Fruit fly (Drosophila melanogaster) whole organism, embryonic: Measurements from ENCODE around the gene Acn.

Source experiments
- Adf1 ChIP-seq: fragments of 200-800 bp; sonication (Bioruptor generic); IDR thresholded peaks from 2 replicates; pipeline ENCODE4 v1.3.6; 2022; ENCODE audit warnings: missing biosample characterization, missing genetic modification characterization
- Aef1 ChIP-seq: fragments of 200-800 bp; sonication (Bioruptor generic); IDR thresholded peaks from 3 replicates; pipeline ENCODE4 v1.3.6; 2022; ENCODE audit warnings: missing biosample characterization, missing genetic modification characterization
- Atf3 ChIP-seq: fragments of 200-800 bp; sonication (Bioruptor generic); optimal IDR thresholded peaks from 3 replicates; lab custom pipeline; 2016; ENCODE audit warnings: missing biosample characterization, missing genetic modification characterization
- Bgb ChIP-seq: fragments of 200-800 bp; sonication (Bioruptor generic); IDR thresholded peaks from 2 replicates; pipeline ENCODE4 v1.3.6; 2022; ENCODE audit warnings: missing biosample characterization, missing genetic modification characterization; ENCODE audit not compliant: partially characterized antibody
- CG10543 ChIP-seq: fragments of 200-800 bp; sonication (Bioruptor generic); optimal IDR thresholded peaks from 3 replicates; lab custom pipeline; 2017; ENCODE audit warnings: missing biosample characterization, mild to moderate bottlenecking, missing genetic modification characterization, moderate library complexity
- CG12104 ChIP-seq: fragments of 200-800 bp; sonication (Bioruptor generic); optimal IDR thresholded peaks from 3 replicates; lab custom pipeline; 2016; ENCODE audit warnings: missing biosample characterization, missing genetic modification characterization
- CG13894 ChIP-seq: fragments of 200-800 bp; sonication (Bioruptor generic); optimal IDR thresholded peaks from 3 replicates; lab custom pipeline; 2018; ENCODE audit warnings: missing biosample characterization, mild to moderate bottlenecking, missing genetic modification characterization, moderate library complexity
- CG14050 ChIP-seq: fragments of 200-800 bp; sonication (Bioruptor generic); IDR thresholded peaks from 3 replicates; pipeline ENCODE4 v1.3.6; 2022; ENCODE audit warnings: missing biosample characterization, missing genetic modification characterization
- CG15479 ChIP-seq: fragments of 200-800 bp; sonication (Bioruptor generic); optimal IDR thresholded peaks from 3 replicates; lab custom pipeline; 2019; ENCODE audit warnings: missing biosample characterization, mild to moderate bottlenecking, missing genetic modification characterization, moderate library complexity
- CG16779 ChIP-seq: fragments of 200-800 bp; sonication (Bioruptor generic); IDR thresholded peaks from 2 replicates; pipeline ENCODE4 v1.3.6; 2022; ENCODE audit warnings: missing biosample characterization, missing genetic modification characterization
- CG1832 ChIP-seq: fragments of 200-800 bp; sonication (Bioruptor generic); optimal IDR thresholded peaks from 2 replicates; lab custom pipeline; 2017; ENCODE audit warnings: missing biosample characterization, mild to moderate bottlenecking, missing genetic modification characterization, inconsistent platforms
- CG18476 ChIP-seq: fragments of 200-800 bp; sonication (Bioruptor generic); optimal IDR thresholded peaks from 2 replicates; lab custom pipeline; 2016; ENCODE audit warnings: missing biosample characterization, mild to moderate bottlenecking, missing genetic modification characterization
- CG18599 ChIP-seq: fragments of 200-800 bp; sonication (Bioruptor generic); optimal IDR thresholded peaks from 3 replicates; lab custom pipeline; 2017; ENCODE audit warnings: missing biosample characterization, missing genetic modification characterization, mild to moderate bottlenecking, moderate library complexity, missing genetic modification reagents
- CG2889 ChIP-seq: fragments of 200-800 bp; sonication (Bioruptor generic); IDR thresholded peaks from 3 replicates; pipeline ENCODE4 v1.3.6; 2022; ENCODE audit warnings: missing biosample characterization, missing genetic modification characterization
- CG31441 ChIP-seq: fragments of 200-800 bp; sonication (Bioruptor generic); IDR thresholded peaks from 2 replicates; pipeline ENCODE4 v1.3.6; 2022; ENCODE audit warnings: missing biosample characterization, missing genetic modification characterization
- CG3847 ChIP-seq: fragments of 200-800 bp; sonication (Bioruptor generic); IDR thresholded peaks from 2 replicates; pipeline ENCODE4 v1.3.6; 2022; ENCODE audit warnings: missing biosample characterization, missing genetic modification characterization
- CG43689 ChIP-seq: fragments of 200-800 bp; sonication (Bioruptor generic); IDR thresholded peaks from 2 replicates; pipeline ENCODE4 v1.3.6; 2022; ENCODE audit warnings: missing biosample characterization, missing genetic modification characterization
- CG7372 ChIP-seq: fragments of 200-800 bp; sonication (Bioruptor generic); IDR thresholded peaks from 2 replicates; pipeline ENCODE4 v1.3.6; 2022; ENCODE audit warnings: missing biosample characterization, missing genetic modification characterization
- CG7556 ChIP-seq: fragments of 200-800 bp; sonication (Bioruptor generic); optimal IDR thresholded peaks from 2 replicates; lab custom pipeline; 2017; ENCODE audit warnings: missing biosample characterization, mild to moderate bottlenecking, missing genetic modification characterization
- Deaf1 ChIP-seq: fragments of 200-800 bp; optimal IDR thresholded peaks from 3 replicates; lab custom pipeline; 2019; ENCODE audit warnings: missing biosample characterization, mild to moderate bottlenecking, missing genetic modification characterization, moderate library complexity
- Ets65A ChIP-seq: fragments of 200-800 bp; sonication (Bioruptor generic); peaks from one replicate; lab custom pipeline; 2016; ENCODE audit warnings: missing biosample characterization, missing genetic modification characterization
- Hey ChIP-seq: fragments of 200-800 bp; sonication (Bioruptor generic); optimal IDR thresholded peaks from 3 replicates; lab custom pipeline; 2018; ENCODE audit warnings: missing biosample characterization, mild to moderate bottlenecking, missing genetic modification characterization
- Med ChIP-seq: fragments of 200-800 bp; sonication (Bioruptor generic); peaks from one replicate; lab custom pipeline; 2016; ENCODE audit warnings: missing biosample characterization, missing genetic modification characterization, mild to moderate bottlenecking, inconsistent platforms, moderate library complexity
- Meics ChIP-seq: fragments of 200-800 bp; sonication (Bioruptor generic); optimal IDR thresholded peaks from 2 replicates; lab custom pipeline; 2017; ENCODE audit warnings: missing biosample characterization, mild to moderate bottlenecking, missing genetic modification characterization
- NK7.1 ChIP-seq: fragments of 200-800 bp; sonication (Bioruptor generic); optimal IDR thresholded peaks from 3 replicates; lab custom pipeline; 2016; ENCODE audit warnings: missing biosample characterization, missing genetic modification characterization
- Tbp ChIP-seq: fragments of >200 bp; optimal IDR thresholded peaks from 2 replicates; lab custom pipeline; 2018; ENCODE audit warnings: missing biosample characterization, missing genetic modification characterization
- abd-A ChIP-seq: fragments of 200-800 bp; sonication (Bioruptor generic); optimal IDR thresholded peaks from 3 replicates; lab custom pipeline; 2019; ENCODE audit warnings: missing biosample characterization, mild to moderate bottlenecking, missing genetic modification characterization, moderate library complexity
- ap ChIP-seq: fragments of 200-800 bp; sonication (Bioruptor generic); IDR thresholded peaks from 2 replicates; pipeline ENCODE4 v1.3.6; 2022; ENCODE audit warnings: missing biosample characterization, missing genetic modification characterization
- ci ChIP-seq: fragments of 200-800 bp; sonication (Bioruptor generic); IDR thresholded peaks from 3 replicates; pipeline ENCODE4 v1.3.6; 2022; ENCODE audit warnings: missing biosample characterization, missing genetic modification characterization
- croc ChIP-seq: fragments of 200-800 bp; sonication (Bioruptor generic); conservative IDR thresholded peaks from 3 replicates; pipeline ENCODE4 v1.3.6; 2022; ENCODE audit warnings: missing biosample characterization, missing genetic modification characterization
- crol ChIP-seq: fragments of 200-800 bp; sonication (Bioruptor generic); IDR thresholded peaks from 2 replicates; pipeline ENCODE4 v1.3.6; 2022; ENCODE audit warnings: missing biosample characterization, missing genetic modification characterization
- dimm ChIP-seq: fragments of 200-800 bp; sonication (Bioruptor generic); IDR thresholded peaks from 2 replicates; pipeline ENCODE4 v1.3.6; 2022; ENCODE audit warnings: missing biosample characterization, missing genetic modification characterization
- esg ChIP-seq: fragments of 200-800 bp; sonication (Bioruptor generic); conservative IDR thresholded peaks from 2 replicates; pipeline ENCODE4 v1.3.6; 2022; ENCODE audit warnings: missing biosample characterization, missing genetic modification characterization
- exex ChIP-seq: fragments of 200-800 bp; sonication (Bioruptor generic); optimal IDR thresholded peaks from 4 replicates; lab custom pipeline; 2018; ENCODE audit warnings: missing biosample characterization, mild to moderate bottlenecking, missing genetic modification characterization, moderate library complexity
- lab ChIP-seq: fragments of 200-800 bp; sonication (Bioruptor generic); optimal IDR thresholded peaks from 3 replicates; lab custom pipeline; 2017; ENCODE audit warnings: missing biosample characterization, missing genetic modification characterization, mild to moderate bottlenecking, moderate library complexity, missing genetic modification reagents
- lilli ChIP-seq: fragments of 200-800 bp; sonication (Bioruptor generic); optimal IDR thresholded peaks from 3 replicates; lab custom pipeline; 2016; ENCODE audit warnings: missing biosample characterization, missing genetic modification characterization
- mirr ChIP-seq: fragments of 200-800 bp; sonication (Bioruptor generic); optimal IDR thresholded peaks from 3 replicates; lab custom pipeline; 2018; ENCODE audit warnings: missing biosample characterization, mild to moderate bottlenecking, missing genetic modification characterization
- rib ChIP-seq: fragments of 200-800 bp; sonication (Bioruptor generic); IDR thresholded peaks from 2 replicates; pipeline ENCODE4 v1.3.6; 2022; ENCODE audit warnings: missing biosample characterization, missing genetic modification characterization
- sd ChIP-seq: fragments of 200-800 bp; sonication (Bioruptor generic); optimal IDR thresholded peaks from 3 replicates; lab custom pipeline; 2018; ENCODE audit warnings: missing biosample characterization, mild to moderate bottlenecking, missing genetic modification characterization, moderate library complexity
- slbo ChIP-seq: fragments of 200-800 bp; sonication (Bioruptor generic); IDR thresholded peaks from 2 replicates; pipeline ENCODE4 v1.3.6; 2022; ENCODE audit warnings: missing biosample characterization, missing genetic modification characterization
- sob ChIP-seq: fragments of 200-800 bp; sonication (Bioruptor generic); IDR thresholded peaks from 2 replicates; pipeline ENCODE4 v1.3.6; 2022; ENCODE audit warnings: missing biosample characterization, missing genetic modification characterization
- wor ChIP-seq: fragments of 200-800 bp; sonication (Bioruptor generic); IDR thresholded peaks from 2 replicates; pipeline ENCODE4 v1.3.6; 2022; ENCODE audit warnings: missing biosample characterization, missing genetic modification characterization
- zen2 ChIP-seq: fragments of 200-800 bp; sonication (Bioruptor generic); IDR thresholded peaks from 3 replicates; pipeline ENCODE4 v1.3.6; 2022; ENCODE audit warnings: missing biosample characterization, missing genetic modification characterization; ENCODE audit not compliant: partially characterized antibody

Gene Acn

DNA sequence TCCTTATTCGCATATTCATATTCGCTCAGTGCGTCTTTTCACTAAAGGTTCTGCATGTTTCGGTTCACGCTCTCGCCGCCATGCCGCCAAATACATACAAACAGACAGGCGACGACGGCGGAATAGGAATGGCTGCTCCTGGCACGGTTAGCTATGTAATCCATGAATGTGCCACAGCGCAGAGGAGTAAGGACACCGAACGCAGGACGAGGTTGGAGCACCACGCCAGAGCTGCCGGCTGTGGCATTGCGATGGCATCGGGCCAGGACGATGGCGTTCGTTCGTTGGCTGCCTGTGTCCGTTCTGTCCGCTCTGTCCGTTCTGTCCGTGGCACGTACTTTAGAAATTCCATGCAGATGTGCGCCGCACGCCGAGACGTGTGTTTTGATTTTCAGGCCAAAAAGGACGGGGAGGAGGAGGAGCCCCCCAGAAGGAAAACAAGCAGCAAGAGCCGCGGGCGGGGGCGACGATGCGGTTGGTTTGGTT lies 30.2 kb upstream of the Acn start:
- peak; percentile 0 for TF ChIP-seq CG18476 (GFP tag; lab: Kevin White, UChicago)
- TF ChIP-seq CG15479, result no peak
- TF ChIP-seq Meics (GFP tag; lab: Kevin White, UChicago), result peak; percentile 40
- no peak for TF ChIP-seq Atf3 (GFP tag; lab: Kevin White, UChicago)
- peak; percentile 38 for TF ChIP-seq lab (GFP tag; lab: Kevin White, UChicago)
- 0 out of 2 replicates have a peak, but pooled peaks have one; percentile 4 for TF ChIP-seq CG31441 (GFP tag; lab: Robert Waterston, UW)
- peak; percentile 44 for TF ChIP-seq Ets65A
- TF ChIP-seq Aef1 (GFP tag; lab: Robert Waterston, UW), result 0 out of 3 replicates have a peak, but pooled peaks have one; percentile 2
- TF ChIP-seq CG18599 (GFP tag; lab: Kevin White, UChicago), result peak; percentile 57
- peak; percentile 31 for TF ChIP-seq CG12104 (GFP tag; lab: Kevin White, UChicago)
- TF ChIP-seq lilli, result peak; percentile 24
- TF ChIP-seq slbo (GFP tag; lab: Robert Waterston, UW), result 0 out of 2 replicates have a peak, but pooled peaks have one; percentile 1
- TF ChIP-seq exex (tag; lab: Kevin White, UChicago), result no peak
- TF ChIP-seq dimm (GFP tag; lab: Robert Waterston, UW), result no peak
- peak; percentile 68 for TF ChIP-seq Deaf1 (tag; lab: Kevin White, UChicago)
- peak; percentile 5 for TF ChIP-seq abd-A (tag; lab: Kevin White, UChicago)
- no peak for TF ChIP-seq rib
- TF ChIP-seq CG2889 (GFP tag; lab: Robert Waterston, UW), result 0 out of 3 replicates have a peak, but pooled peaks have one; percentile 10
- TF ChIP-seq sd (tag; lab: Kevin White, UChicago), result peak; percentile 72
- TF ChIP-seq esg (GFP tag; lab: Robert Waterston, UW), result 0 out of 2 replicates have a peak, but pooled peaks have one; percentile 2
- peak; percentile 46 for TF ChIP-seq mirr
- 0 out of 3 replicates have a peak, but pooled peaks have one; percentile 4 for TF ChIP-seq croc (GFP tag; lab: Robert Waterston, UW)
- TF ChIP-seq sob, result 0 out of 2 replicates have a peak, but pooled peaks have one; percentile 2
- no peak for TF ChIP-seq CG43689 (GFP tag; lab: Robert Waterston, UW)
- peak; percentile 9; the same call in 1 of the 2 replicates for TF ChIP-seq wor
- TF ChIP-seq CG16779 (GFP tag; lab: Robert Waterston, UW), result no peak
- TF ChIP-seq CG7372, result no peak
- TF ChIP-seq Hey (tag; lab: Kevin White, UChicago), result peak; percentile 71
- peak; percentile 33; the same call in 1 of the 2 replicates for TF ChIP-seq Bgb
- peak; percentile 53 for TF ChIP-seq CG7556 (GFP tag; lab: Kevin White, UChicago)
- TF ChIP-seq crol (GFP tag; lab: Robert Waterston, UW), result peak; percentile 82

DNA sequence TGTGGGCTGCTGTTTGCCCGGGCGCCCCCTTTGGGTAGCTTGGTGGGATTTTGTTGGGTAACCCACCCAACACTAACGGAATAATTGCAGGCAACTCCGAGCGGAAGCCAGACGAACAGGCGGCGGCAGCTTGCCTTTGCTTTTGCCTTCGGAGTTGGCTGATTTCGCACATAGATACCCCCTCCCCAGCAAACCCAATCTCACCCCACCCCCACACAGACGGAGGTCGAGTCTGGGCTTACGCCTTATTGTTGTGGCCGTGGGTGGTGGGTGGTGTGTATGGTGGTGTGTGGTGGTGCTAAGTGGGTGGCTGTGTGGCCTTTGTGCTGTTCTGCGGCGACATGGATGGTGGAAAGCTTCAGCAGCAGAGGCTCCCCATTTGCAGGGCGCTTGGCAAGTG lies 29.5 kb upstream of the Acn start:
- TF ChIP-seq Med, result peak; percentile 54
- TF ChIP-seq CG13894 (tag; lab: Kevin White, UChicago), result peak; percentile 49
- TF ChIP-seq Hey (tag; lab: Kevin White, UChicago), result peak; percentile 96
- 0 out of 2 replicates have a peak, but pooled peaks have one; percentile 10 for TF ChIP-seq CG3847 (GFP tag; lab: Robert Waterston, UW)
- TF ChIP-seq Adf1 (GFP tag; lab: Robert Waterston, UW), result peak; percentile 7; the same call in 1 of the 2 replicates
- TF ChIP-seq CG1832, result no peak
- no peak for TF ChIP-seq CG16779 (GFP tag; lab: Robert Waterston, UW)
- no peak for TF ChIP-seq CG14050 (GFP tag; lab: Robert Waterston, UW)
- TF ChIP-seq NK7.1 (GFP tag; lab: Kevin White, UChicago), result no peak
- TF ChIP-seq mirr, result peak; percentile 37
- TF ChIP-seq CG10543 (GFP tag; lab: Kevin White, UChicago), result peak; percentile 66
- TF ChIP-seq ap, result no peak
- TF ChIP-seq ci (GFP tag; lab: Robert Waterston, UW), result 0 out of 3 replicates have a peak, but pooled peaks have one; percentile 7
- TF ChIP-seq zen2 (GFP tag; lab: Robert Waterston, UW), result peak; percentile 34; the same call in 1 of the 3 replicates
- TF ChIP-seq abd-A (tag; lab: Kevin White, UChicago), result peak; percentile 91
- no peak for TF ChIP-seq Tbp (GFP tag; lab: Kevin White, UChicago)
